Worm (Caenorhabditis elegans): ENCODE results near the gene ins-13.

- peak; percentile 8 for TF ChIP-seq elt-2 (tag; optimal IDR thresholded peaks at IDR 0.05)
- peak; percentile 19 for TF ChIP-seq rnt-1 (tag; optimal IDR thresholded peaks at IDR 0.05)
- TF ChIP-seq skn-1 (tag; optimal IDR thresholded peaks at IDR 0.05) = peak; percentile 48
- no peak for TF ChIP-seq pqm-1 (tag; optimal IDR thresholded peaks at IDR 0.05)
Measured at ce11 chrII:5594210-5594764, 49.6 kb upstream of the ins-13 start, which contains the start of gene ttc-4.
